Fruit fly (Drosophila melanogaster) whole organism, prepupa: ENCODE results near the gene CG42828.

Experiments
- Blimp-1 ChIP-seq: fragments of 200-800 bp; sonication (Bioruptor generic); optimal IDR thresholded peaks from 3 replicates; lab custom pipeline; 2017; ENCODE audit warnings: missing biosample characterization, missing genetic modification characterization, mild to moderate bottlenecking, moderate library complexity, missing genetic modification reagents
- CG10631 ChIP-seq: fragments of 200-800 bp; sonication (Bioruptor generic); optimal IDR thresholded peaks from 2 replicates; lab custom pipeline; 2016; ENCODE audit warnings: missing biosample characterization, missing genetic modification characterization
- CG10669 ChIP-seq: fragments of 200-800 bp; sonication (Bioruptor generic); optimal IDR thresholded peaks from 3 replicates; lab custom pipeline; 2018; ENCODE audit warnings: missing biosample characterization, mild to moderate bottlenecking, missing genetic modification characterization, moderate library complexity
- CG11294 ChIP-seq: fragments of 200-800 bp; sonication (Bioruptor generic); IDR thresholded peaks from 2 replicates; pipeline ENCODE4 v1.3.6; 2022; ENCODE audit warnings: missing biosample characterization, missing genetic modification characterization
- CG11762 ChIP-seq: fragments of 200-800 bp; sonication (Bioruptor generic); optimal IDR thresholded peaks from 3 replicates; lab custom pipeline; 2016; ENCODE audit warnings: missing biosample characterization, missing genetic modification characterization; ENCODE audit not compliant: insufficient read depth
- CG1621 ChIP-seq: fragments of 200-800 bp; sonication (Bioruptor generic); optimal IDR thresholded peaks from 3 replicates; lab custom pipeline; 2018; ENCODE audit warnings: missing biosample characterization, mild to moderate bottlenecking, missing genetic modification characterization
- CG16779 ChIP-seq: fragments of 200-800 bp; sonication (Bioruptor generic); optimal IDR thresholded peaks from 3 replicates; lab custom pipeline; 2017; ENCODE audit warnings: missing biosample characterization, mild to moderate bottlenecking, missing genetic modification characterization
- CG3032 ChIP-seq: fragments of 200-800 bp; optimal IDR thresholded peaks from 2 replicates; lab custom pipeline; 2019; ENCODE audit warnings: missing biosample characterization, mild to moderate bottlenecking, missing genetic modification characterization, moderate library complexity
- CG31627 ChIP-seq: fragments of 200-800 bp; sonication (Bioruptor generic); optimal IDR thresholded peaks from 3 replicates; lab custom pipeline; 2016; ENCODE audit warnings: missing biosample characterization, missing genetic modification characterization
- CG32006 ChIP-seq: fragments of 200-800 bp; sonication (Bioruptor generic); optimal IDR thresholded peaks from 3 replicates; lab custom pipeline; 2017; ENCODE audit warnings: missing biosample characterization, mild to moderate bottlenecking, missing genetic modification characterization
- CG34406 ChIP-seq: fragments of 200-800 bp; sonication (Bioruptor generic); optimal IDR thresholded peaks from 3 replicates; lab custom pipeline; 2016; ENCODE audit warnings: missing biosample characterization, missing genetic modification characterization
- CG3919 ChIP-seq: fragments of 200-800 bp; sonication (Bioruptor generic); optimal IDR thresholded peaks from 3 replicates; lab custom pipeline; 2016; ENCODE audit warnings: missing biosample characterization, missing genetic modification characterization
- CG4318 ChIP-seq: fragments of 200-800 bp; sonication (Bioruptor generic); optimal IDR thresholded peaks from 3 replicates; lab custom pipeline; 2017; ENCODE audit warnings: missing biosample characterization, mild to moderate bottlenecking, missing genetic modification characterization
- CG6276 ChIP-seq: fragments of 200-800 bp; sonication (Bioruptor generic); optimal IDR thresholded peaks from 2 replicates; lab custom pipeline; 2017; ENCODE audit warnings: missing biosample characterization, mild to moderate bottlenecking, missing genetic modification characterization
- CG6792 ChIP-seq: fragments of 200-800 bp; sonication (Bioruptor generic); optimal IDR thresholded peaks from 3 replicates; lab custom pipeline; 2016; ENCODE audit warnings: missing biosample characterization, missing genetic modification characterization
- CG6808 ChIP-seq: fragments of 200-800 bp; sonication (Bioruptor generic); optimal IDR thresholded peaks from 3 replicates; lab custom pipeline; 2017; ENCODE audit warnings: missing biosample characterization, missing genetic modification characterization, mild to moderate bottlenecking, moderate library complexity, missing genetic modification reagents
- CG6854 ChIP-seq: fragments of 200-800 bp; sonication (Bioruptor generic); optimal IDR thresholded peaks from 2 replicates; lab custom pipeline; 2017; ENCODE audit warnings: missing biosample characterization, mild to moderate bottlenecking, missing genetic modification characterization
- CG7368 ChIP-seq: fragments of 200-800 bp; sonication (Bioruptor generic); optimal IDR thresholded peaks from 3 replicates; lab custom pipeline; 2016; ENCODE audit warnings: missing biosample characterization, missing genetic modification characterization
- CG8119 ChIP-seq: fragments of 200-800 bp; sonication (Bioruptor generic); IDR thresholded peaks from 3 replicates; pipeline ENCODE4 v1.3.6; 2022; ENCODE audit warnings: missing biosample characterization, missing genetic modification characterization
- CG9139 ChIP-seq: fragments of 200-800 bp; sonication (Bioruptor generic); optimal IDR thresholded peaks from 3 replicates; lab custom pipeline; 2017; ENCODE audit warnings: missing biosample characterization, mild to moderate bottlenecking, missing genetic modification characterization
- Eip75B ChIP-seq: fragments of 200-800 bp; sonication (Bioruptor generic); optimal IDR thresholded peaks from 3 replicates; lab custom pipeline; 2016; ENCODE audit warnings: missing biosample characterization, missing genetic modification characterization
- Eip78C ChIP-seq: fragments of 200-800 bp; sonication (Bioruptor generic); peaks from one replicate; lab custom pipeline; 2016; ENCODE audit warnings: missing biosample characterization, missing genetic modification characterization
- Eip93F ChIP-seq: fragments of 200-800 bp; sonication (Bioruptor generic); optimal IDR thresholded peaks from 2 replicates; lab custom pipeline; 2016; ENCODE audit warnings: missing biosample characterization, mild to moderate bottlenecking, missing genetic modification characterization
- Ets21C ChIP-seq: fragments of 200-800 bp; sonication (Bioruptor generic); optimal IDR thresholded peaks from 3 replicates; lab custom pipeline; 2016; ENCODE audit warnings: missing biosample characterization, missing genetic modification characterization
- Ets96B ChIP-seq: fragments of 200-800 bp; optimal IDR thresholded peaks from 2 replicates; lab custom pipeline; 2019; ENCODE audit warnings: missing biosample characterization, mild to moderate bottlenecking, missing genetic modification characterization, moderate library complexity
- Gug ChIP-seq: fragments of 200-800 bp; sonication (Bioruptor generic); IDR thresholded peaks from 2 replicates; pipeline ENCODE4 v1.3.6; 2022; ENCODE audit warnings: missing biosample characterization, missing genetic modification characterization
- Hr38 ChIP-seq: sonication (Bioruptor generic); optimal IDR thresholded peaks from 2 replicates; lab custom pipeline; 2016; ENCODE audit warnings: missing biosample characterization, missing genetic modification characterization
- Hr39 ChIP-seq: fragments of 200-800 bp; sonication (Bioruptor generic); optimal IDR thresholded peaks from 2 replicates; lab custom pipeline; 2016; ENCODE audit warnings: missing biosample characterization, missing genetic modification characterization
- Hr4 ChIP-seq: fragments of 200-800 bp; sonication (Bioruptor generic); optimal IDR thresholded peaks from 3 replicates; lab custom pipeline; 2016; ENCODE audit warnings: missing biosample characterization, missing genetic modification characterization
- Lpt ChIP-seq: fragments of 200-800 bp; sonication (Bioruptor generic); optimal IDR thresholded peaks from 3 replicates; lab custom pipeline; 2016; ENCODE audit warnings: missing biosample characterization, missing genetic modification characterization
- Met ChIP-seq: fragments of 200-800 bp; sonication (Bioruptor generic); optimal IDR thresholded peaks from 3 replicates; lab custom pipeline; 2016; ENCODE audit warnings: missing biosample characterization, missing genetic modification characterization
- OdsH ChIP-seq: fragments of 200-800 bp; sonication (Bioruptor generic); optimal IDR thresholded peaks from 3 replicates; lab custom pipeline; 2016; ENCODE audit warnings: missing biosample characterization, missing genetic modification characterization
- Smox ChIP-seq: fragments of 200-800 bp; sonication (Bioruptor generic); optimal IDR thresholded peaks from 3 replicates; lab custom pipeline; 2016; ENCODE audit warnings: missing biosample characterization, missing genetic modification characterization
- Sox102F ChIP-seq: fragments of 200-800 bp; sonication (Bioruptor generic); optimal IDR thresholded peaks from 2 replicates; lab custom pipeline; 2016; ENCODE audit warnings: missing biosample characterization, mild to moderate bottlenecking, missing genetic modification characterization
- Sox14 ChIP-seq: fragments of 200-800 bp; sonication (Bioruptor generic); optimal IDR thresholded peaks from 3 replicates; lab custom pipeline; 2016; ENCODE audit warnings: missing biosample characterization, missing genetic modification characterization
- Sox15 ChIP-seq: fragments of 200-800 bp; sonication (Bioruptor generic); optimal IDR thresholded peaks from 3 replicates; lab custom pipeline; 2016; ENCODE audit warnings: missing biosample characterization, missing genetic modification characterization
- acj6 ChIP-seq: fragments of 200-800 bp; sonication (Bioruptor generic); optimal IDR thresholded peaks from 3 replicates; lab custom pipeline; 2016; ENCODE audit warnings: missing biosample characterization, missing genetic modification characterization
- cyc ChIP-seq: fragments of 200-800 bp; sonication (Bioruptor generic); optimal IDR thresholded peaks from 3 replicates; lab custom pipeline; 2016; ENCODE audit warnings: missing biosample characterization, missing genetic modification characterization
- dac ChIP-seq: fragments of 200-800 bp; sonication (Bioruptor generic); optimal IDR thresholded peaks from 2 replicates; lab custom pipeline; 2017; ENCODE audit warnings: missing biosample characterization, mild to moderate bottlenecking, missing genetic modification characterization
- dsx ChIP-seq: fragments of 200-800 bp; optimal IDR thresholded peaks from 3 replicates; lab custom pipeline; 2019; ENCODE audit warnings: missing biosample characterization, mild to moderate bottlenecking, missing genetic modification characterization, moderate library complexity; ENCODE audit not compliant: poor library complexity, severe bottlenecking
- eg ChIP-seq: fragments of 200-800 bp; sonication (Bioruptor generic); IDR thresholded peaks from 3 replicates; pipeline ENCODE4 v1.3.6; 2022; ENCODE audit warnings: missing biosample characterization, missing genetic modification characterization
- esn ChIP-seq: fragments of 200-800 bp; sonication (Bioruptor generic); optimal IDR thresholded peaks from 2 replicates; lab custom pipeline; 2016; ENCODE audit warnings: missing biosample characterization, mild to moderate bottlenecking, missing genetic modification characterization, moderate library complexity
- fd59A ChIP-seq: fragments of 200-800 bp; sonication (Bioruptor generic); optimal IDR thresholded peaks from 2 replicates; lab custom pipeline; 2017; ENCODE audit warnings: missing biosample characterization, mild to moderate bottlenecking, missing genetic modification characterization, missing genetic modification reagents
- fkh ChIP-seq: fragments of 200-800 bp; sonication (Bioruptor generic); optimal IDR thresholded peaks from 3 replicates; lab custom pipeline; 2017; ENCODE audit warnings: missing biosample characterization, mild to moderate bottlenecking, missing genetic modification characterization, moderate library complexity
- lz ChIP-seq: fragments of 200-800 bp; sonication (Bioruptor generic); optimal IDR thresholded peaks from 3 replicates; lab custom pipeline; 2016; ENCODE audit warnings: missing biosample characterization, missing genetic modification characterization
- net ChIP-seq: fragments of 200-800 bp; sonication (Bioruptor generic); optimal IDR thresholded peaks from 3 replicates; lab custom pipeline; 2016; ENCODE audit warnings: missing biosample characterization, missing genetic modification characterization
- pdm3 ChIP-seq: fragments of 200-800 bp; sonication (Bioruptor generic); optimal IDR thresholded peaks from 3 replicates; lab custom pipeline; 2016; ENCODE audit warnings: missing biosample characterization, missing genetic modification characterization
- salr ChIP-seq, 2 experiments: fragments of 200-800 bp; sonication (Bioruptor generic); optimal IDR thresholded peaks; 3 replicates each; lab custom pipeline; 2016 to 2018; ENCODE audit warnings: missing biosample characterization in 2 of 2, missing genetic modification characterization in 2 of 2, mild to moderate bottlenecking in 1 of 2
- spab ChIP-seq: fragments of 200-800 bp; sonication (Bioruptor generic); optimal IDR thresholded peaks from 2 replicates; lab custom pipeline; 2017; ENCODE audit warnings: missing biosample characterization, mild to moderate bottlenecking, missing genetic modification characterization, missing genetic modification reagents
- ss ChIP-seq, 2 experiments: fragments of 200-800 bp; sonication (Bioruptor generic); optimal IDR thresholded peaks; 2 replicates in 1 of 2; 3 replicates in 1 of 2; lab custom pipeline; 2017 to 2018; ENCODE audit warnings: mild to moderate bottlenecking in 2 of 2, missing biosample characterization in 2 of 2, missing genetic modification characterization in 2 of 2, moderate library complexity in 1 of 2
- svp ChIP-seq: fragments of 200-800 bp; sonication (Bioruptor generic); peaks from one replicate; lab custom pipeline; 2016; ENCODE audit warnings: missing biosample characterization, missing genetic modification characterization
- topi ChIP-seq: fragments of 200-800 bp; sonication (Bioruptor generic); optimal IDR thresholded peaks from 3 replicates; lab custom pipeline; 2016; ENCODE audit warnings: missing biosample characterization, missing genetic modification characterization

CG42828 gene

dm6 chr3R:23374290-23374689, 787 bp downstream of the CG42828 start:
- TF ChIP-seq lz (GFP tag; lab: Kevin White, UChicago) (peak; percentile 43), CG6808 (GFP tag; lab: Kevin White, UChicago) (peak; percentile 27), CG3032 (tag; lab: Kevin White, UChicago) (peak; percentile 28), svp (GFP tag; lab: Kevin White, UChicago) (peak; percentile 78), Sox15 (no peak), CG6854 (peak; percentile 76), CG32006 (no peak), CG3919 (GFP tag; lab: Kevin White, UChicago) (peak; percentile 45), ss (GFP tag; optimal IDR thresholded peaks at IDR 0.05; lab: Kevin White, UChicago) (peak; percentile 10 to 53), Eip93F (GFP tag; lab: Kevin White, UChicago) (no peak), net (GFP tag; lab: Kevin White, UChicago) (peak; percentile 61), cyc (GFP tag; lab: Kevin White, UChicago) (no peak), CG1621 (peak; percentile 3), Hr39 (GFP tag; lab: Kevin White, UChicago) (peak; percentile 21), fkh (GFP tag; lab: Kevin White, UChicago) (no peak), CG10669 (GFP tag; lab: Kevin White, UChicago) (no peak), Lpt (GFP tag; lab: Kevin White, UChicago) (peak; percentile 72), CG9139 (no peak), spab (GFP tag; lab: Kevin White, UChicago) (peak; percentile 11), Hr4 (GFP tag; lab: Kevin White, UChicago) (no peak), Eip75B (GFP tag; lab: Kevin White, UChicago) (peak; percentile 28), eg (GFP tag; lab: Robert Waterston, UW) (peak; percentile 91), CG11762 (GFP tag; lab: Kevin White, UChicago) (peak; percentile 38), Blimp-1 (GFP tag; lab: Kevin White, UChicago) (peak; percentile 32), salr (GFP tag; optimal IDR thresholded peaks at IDR 0.05; lab: Kevin White, UChicago) (peak in 1 of 2 experiments; percentile 15), topi (GFP tag; lab: Kevin White, UChicago) (peak; percentile 52), Eip78C (GFP tag; lab: Kevin White, UChicago) (peak; percentile 87), Sox14 (peak; percentile 23), CG6276 (GFP tag; lab: Kevin White, UChicago) (peak; percentile 51), CG34406 (GFP tag; lab: Kevin White, UChicago) (peak; percentile 66), fd59A (GFP tag; lab: Kevin White, UChicago) (no peak), Met (GFP tag; lab: Kevin White, UChicago) (peak; percentile 38), CG10631 (GFP tag; lab: Kevin White, UChicago) (peak; percentile 15), CG8119 (peak; percentile 72), CG31627 (GFP tag; lab: Kevin White, UChicago) (peak; percentile 5), Sox102F (GFP tag; lab: Kevin White, UChicago) (peak; percentile 73), esn (peak; percentile 54), acj6 (GFP tag; lab: Kevin White, UChicago) (peak; percentile 18), Smox (GFP tag; lab: Kevin White, UChicago) (peak; percentile 29), CG7368 (GFP tag; lab: Kevin White, UChicago) (peak; percentile 39), CG6792 (peak; percentile 9), Gug (GFP tag; lab: Robert Waterston, UW) (peak; percentile 34), CG16779 (peak; percentile 52), OdsH (GFP tag; lab: Kevin White, UChicago) (peak; percentile 20), CG11294 (GFP tag; lab: Robert Waterston, UW) (peak; percentile 37; the same call in 1 of the 2 replicates), Hr38 (GFP tag; lab: Kevin White, UChicago) (no peak), Ets21C (GFP tag; lab: Kevin White, UChicago) (no peak), CG4318 (GFP tag; lab: Kevin White, UChicago) (no peak), dac (GFP tag; lab: Kevin White, UChicago) (no peak), Ets96B (tag; lab: Kevin White, UChicago) (no peak), dsx (GFP tag; lab: Kevin White, UChicago) (no peak), pdm3 (GFP tag; lab: Kevin White, UChicago) (peak; percentile 45)
